Worm (Caenorhabditis elegans) whole organism, L4/young adult: ENCODE measurements around the gene C45H4.13.

Experiments used
- W03F9.2 ChIP-seq: fragments of 150-350 bp; optimal IDR thresholded peaks from 2 replicates; lab custom pipeline; 2014; ENCODE audit warnings: missing biosample characterization, missing genetic modification characterization
- dao-5 ChIP-seq: sonication (generic microtip); optimal IDR thresholded peaks from 2 replicates; lab custom pipeline; 2016; ENCODE audit warnings: missing genotype, missing genetic modification characterization, moderate library complexity, missing compliant biosample characterization
- him-1 ChIP-seq: sonication (generic microtip); optimal IDR thresholded peaks from 2 replicates; lab custom pipeline; 2016; ENCODE audit warnings: missing genotype, missing genetic modification reagents, missing genetic modification characterization, missing compliant biosample characterization

- TF ChIP-seq him-1 (tag; lab: Kevin White, UChicago) (no peak), dao-5 (no peak), W03F9.2 (tag; lab: Kevin White, UChicago) (no peak)
Observed at ce11 chrV:2139918-2140317, 10.9 kb downstream of the C45H4.13 start, which contains the start of gene F22F7.7.
